Fruit fly (Drosophila melanogaster): Measurements from ENCODE around the gene mthl6.

- TF ChIP-seq psq (optimal IDR thresholded peaks at IDR 0.05) (no peak), usp (GFP tag; optimal IDR thresholded peaks at IDR 0.05) (no peak), pan (optimal IDR thresholded peaks at IDR 0.05) (no peak), CG8478 (optimal IDR thresholded peaks at IDR 0.05) (no peak)
These were observed 29.9 kb upstream of the mthl6 start, which contains the start of gene ppk26 for dm6 chr3L:7455849-7456248.

Data from whole organism.